Fruit fly (Drosophila melanogaster) whole organism, wandering third instar larva: Measurements from ENCODE around the gene Elo68beta.
"Not testable (repeated sequence)": the region's sequence is repeated elsewhere in the genome, so short reads cannot be mapped to it uniquely, and the experiment has no call there.

Source experiments
- Abd-B ChIP-seq: fragments of >200 bp; optimal IDR thresholded peaks from 2 replicates; lab custom pipeline; 2017; ENCODE audit warnings: missing biosample characterization, missing genetic modification characterization
- CG32264 ChIP-seq: fragments of 200-800 bp; sonication (Bioruptor generic); optimal IDR thresholded peaks from 2 replicates; lab custom pipeline; 2016; ENCODE audit warnings: missing biosample characterization, missing genetic modification characterization
- CrebA ChIP-seq: fragments of 200-800 bp; sonication (Bioruptor generic); optimal IDR thresholded peaks from 2 replicates; lab custom pipeline; 2016; ENCODE audit warnings: missing biosample characterization, mild to moderate bottlenecking, missing genetic modification characterization, borderline replicate concordance
- Dif ChIP-seq: fragments of 200-275, 200-300 bp; sonication (Bioruptor generic); optimal IDR thresholded peaks from 2 replicates; lab custom pipeline; 2018; ENCODE audit warnings: missing biosample characterization, missing genetic modification characterization; ENCODE audit not compliant: partially characterized antibody
- GATAd ChIP-seq: sonication (Bioruptor generic); optimal IDR thresholded peaks from 2 replicates; lab custom pipeline; 2016; ENCODE audit warnings: missing biosample characterization, missing genetic modification characterization
- HLH106 ChIP-seq: fragments of 200-800 bp; optimal IDR thresholded peaks from 3 replicates; lab custom pipeline; 2019; ENCODE audit warnings: missing biosample characterization, mild to moderate bottlenecking, missing genetic modification characterization, moderate library complexity
- Hnf4 ChIP-seq: fragments of 200-800 bp; sonication (Bioruptor generic); optimal IDR thresholded peaks from 2 replicates; lab custom pipeline; 2016; ENCODE audit warnings: missing biosample characterization, mild to moderate bottlenecking, missing genetic modification characterization
- Hr78 ChIP-seq: fragments of >200 bp; optimal IDR thresholded peaks from 2 replicates; lab custom pipeline; 2017; ENCODE audit warnings: missing biosample characterization, missing genetic modification characterization
- Hr83 ChIP-seq: fragments of 200-300 bp; sonication (Bioruptor generic); optimal IDR thresholded peaks from 2 replicates; lab custom pipeline; 2016; ENCODE audit warnings: missing biosample characterization, mild to moderate bottlenecking, missing genetic modification characterization, moderate library complexity; ENCODE audit not compliant: poor library complexity, severe bottlenecking
- Myc ChIP-seq: fragments of >200 bp; optimal IDR thresholded peaks from 2 replicates; lab custom pipeline; 2017
- OdsH ChIP-seq: fragments of 200-800 bp; sonication (Bioruptor generic); optimal IDR thresholded peaks from 2 replicates; lab custom pipeline; 2016; ENCODE audit warnings: missing biosample characterization, mild to moderate bottlenecking, missing genetic modification characterization
- Rel ChIP-seq, 2 experiments: fragments of 200-800 bp; sonication (Bioruptor generic) in 1 of 2; optimal IDR thresholded peaks; 2 replicates in 1 of 2; 3 replicates in 1 of 2; lab custom pipeline; 2016 to 2019; ENCODE audit warnings: mild to moderate bottlenecking in 2 of 2, missing biosample characterization in 2 of 2, missing genetic modification characterization in 2 of 2, moderate library complexity in 1 of 2
- Sp1 ChIP-seq: fragments of 200-800 bp; sonication (Bioruptor generic); optimal IDR thresholded peaks from 3 replicates; lab custom pipeline; 2019; ENCODE audit warnings: missing biosample characterization, mild to moderate bottlenecking, missing genetic modification characterization, moderate library complexity
- Vsx2 ChIP-seq: fragments of 200-300, 225-300 bp; sonication (Bioruptor generic); optimal IDR thresholded peaks from 2 replicates; lab custom pipeline; 2018; ENCODE audit warnings: missing biosample characterization, missing genetic modification characterization; ENCODE audit not compliant: partially characterized antibody
- dl ChIP-seq, 2 experiments: fragments of 175-275, 200-275 bp in 1 of 2; fragments of 200-275 bp in 1 of 2; sonication (Bioruptor generic); optimal IDR thresholded peaks; lab custom pipeline; 2018; ENCODE audit warnings: mild to moderate bottlenecking in 2 of 2, missing biosample characterization in 2 of 2, missing genetic modification characterization in 2 of 2, moderate library complexity in 2 of 2; ENCODE audit not compliant: partially characterized antibody in 2 of 2, insufficient read depth in 1 of 2
- ey ChIP-seq: fragments of 200-800 bp; sonication (Bioruptor generic); optimal IDR thresholded peaks from 2 replicates; lab custom pipeline; 2016; ENCODE audit warnings: missing biosample characterization, missing genetic modification characterization
- foxo ChIP-seq, 2 experiments: fragments of 200-800 bp; sonication (Bioruptor generic); optimal IDR thresholded peaks; 2 replicates in 1 of 2; 3 replicates in 1 of 2; lab custom pipeline; 2016 to 2017; ENCODE audit warnings: missing biosample characterization in 2 of 2, missing genetic modification characterization in 2 of 2
- jim ChIP-seq: fragments of 175-275, 200-325 bp; sonication (Bioruptor generic); optimal IDR thresholded peaks from 2 replicates; lab custom pipeline; 2016; ENCODE audit warnings: missing biosample characterization, mild to moderate bottlenecking, missing genetic modification characterization
- lola ChIP-seq: fragments of >200 bp; optimal IDR thresholded peaks from 2 replicates; lab custom pipeline; 2017; ENCODE audit warnings: missing biosample characterization, missing genetic modification characterization
- psq ChIP-seq: fragments of 200-800 bp; sonication (Bioruptor generic); optimal IDR thresholded peaks from 3 replicates; lab custom pipeline; 2017; ENCODE audit warnings: missing biosample characterization, mild to moderate bottlenecking, missing genetic modification characterization, moderate library complexity
- sage ChIP-seq: fragments of 200-800 bp; sonication (Bioruptor generic); optimal IDR thresholded peaks from 2 replicates; lab custom pipeline; 2016; ENCODE audit warnings: missing biosample characterization, mild to moderate bottlenecking, missing genetic modification characterization
- sv ChIP-seq: fragments of 200-800 bp; sonication (Bioruptor generic); optimal IDR thresholded peaks from 3 replicates; lab custom pipeline; 2016; ENCODE audit warnings: missing biosample characterization, missing genetic modification characterization
- tai ChIP-seq: sonication (Bioruptor generic); optimal IDR thresholded peaks from 2 replicates; lab custom pipeline; 2016; ENCODE audit warnings: missing biosample characterization, missing genetic modification characterization
- usp ChIP-seq: fragments of >200 bp; optimal IDR thresholded peaks from 2 replicates; lab custom pipeline; 2017; ENCODE audit warnings: missing biosample characterization, missing genetic modification characterization
- woc ChIP-seq: sonication (Bioruptor generic); optimal IDR thresholded peaks from 2 replicates; lab custom pipeline; 2016; ENCODE audit warnings: missing biosample characterization, mild to moderate bottlenecking, missing genetic modification characterization

Gene Elo68beta

DNA sequence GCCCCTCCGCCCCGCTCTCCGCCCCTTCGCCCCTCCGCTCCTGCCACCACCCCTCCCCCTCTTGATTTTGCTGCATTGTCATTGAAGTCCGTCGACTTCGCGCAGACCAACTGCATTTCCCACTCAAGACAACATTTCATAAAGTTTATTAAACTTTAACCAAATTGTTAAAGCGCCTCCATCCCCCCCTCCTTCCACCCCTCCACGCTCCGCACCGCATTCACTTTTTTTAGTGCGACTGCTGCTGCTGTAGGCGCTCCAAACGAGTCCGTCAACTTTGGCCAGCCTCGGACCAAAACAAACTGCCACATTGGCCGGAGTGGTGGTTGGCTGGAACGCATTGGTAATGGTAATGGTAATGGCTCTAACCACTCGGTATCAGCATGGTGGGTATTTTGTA is 37.4 kb upstream of the Elo68beta start:
- TF ChIP-seq woc (GFP tag; lab: Kevin White, UChicago) (no peak), Hr83 (no peak), ey (GFP tag; lab: Kevin White, UChicago) (no peak), Sp1 (GFP tag; lab: Kevin White, UChicago) (no peak)

DNA sequence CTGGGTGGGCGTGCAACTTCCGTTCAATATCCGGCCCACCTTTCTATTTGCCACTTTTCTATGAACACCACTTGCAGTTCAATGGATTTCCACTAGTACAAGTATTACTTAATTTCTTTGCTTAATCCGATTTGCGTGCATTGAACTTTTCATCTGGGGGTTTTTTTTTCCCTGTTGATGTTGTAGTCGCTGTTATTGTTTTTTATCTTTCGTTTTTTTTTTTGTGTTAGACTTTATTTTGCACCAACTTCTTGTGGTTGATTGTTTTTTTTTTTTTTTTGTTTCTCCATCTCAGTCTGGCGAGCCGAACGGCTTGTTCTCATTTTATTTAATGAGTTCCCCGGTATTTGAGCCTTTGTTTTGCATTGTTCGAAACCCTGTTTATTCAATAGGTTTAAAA is 34.9 kb upstream of the Elo68beta start:
- no peak for TF ChIP-seq HLH106 (tag; lab: Kevin White, UChicago)
- TF ChIP-seq psq (GFP tag; lab: Kevin White, UChicago) = no peak
- no peak for TF ChIP-seq Dif (GFP tag; lab: Kevin White, UChicago)
- TF ChIP-seq tai = no peak
- TF ChIP-seq Myc (lab: Kevin White, UChicago) = no peak
- no peak for TF ChIP-seq Hnf4 (GFP tag; lab: Kevin White, UChicago)
- no peak for TF ChIP-seq Hr78 (GFP tag; lab: Kevin White, UChicago)
- no peak for TF ChIP-seq foxo (GFP tag; optimal IDR thresholded peaks at IDR 0.05; lab: Kevin White, UChicago)
- TF ChIP-seq Rel (GFP tag; optimal IDR thresholded peaks at IDR 0.05; lab: Kevin White, UChicago) = no peak
- no peak for TF ChIP-seq Rel (tag; optimal IDR thresholded peaks at IDR 0.05; lab: Kevin White, UChicago)
- TF ChIP-seq GATAd (GFP tag; lab: Kevin White, UChicago) = no peak
- TF ChIP-seq, all 38 proteins: peak for 0

DNA sequence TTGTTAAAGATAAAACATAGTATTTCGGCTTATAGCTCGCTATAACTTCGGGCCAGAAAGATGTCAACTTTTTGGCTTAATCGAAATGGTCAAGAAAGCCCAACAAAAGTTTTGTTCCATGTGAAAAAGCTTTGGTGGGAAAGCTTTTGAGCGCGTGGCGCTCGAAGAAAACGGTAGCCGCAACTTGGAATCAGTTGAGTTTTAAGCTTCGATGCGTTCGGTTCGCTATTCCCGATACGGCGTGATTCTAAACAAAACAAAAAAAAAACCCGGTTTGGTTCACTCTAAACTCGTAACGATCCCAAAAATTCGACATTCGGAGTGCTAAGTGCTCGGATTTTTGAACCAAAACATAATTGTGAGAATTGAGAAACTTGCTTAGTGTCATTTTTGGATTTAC is 34.3 kb upstream of the Elo68beta start, which contains the start of gene IRSp53:
Gene IRSp53, plus strand, starts transcription at position 204 of the 400 bp plus-strand sequence.
- TF ChIP-seq Abd-B (no peak), CG32264 (no peak), CrebA (GFP tag; lab: Kevin White, UChicago) (peak; percentile 20), woc (GFP tag; lab: Kevin White, UChicago) (no peak)

DNA sequence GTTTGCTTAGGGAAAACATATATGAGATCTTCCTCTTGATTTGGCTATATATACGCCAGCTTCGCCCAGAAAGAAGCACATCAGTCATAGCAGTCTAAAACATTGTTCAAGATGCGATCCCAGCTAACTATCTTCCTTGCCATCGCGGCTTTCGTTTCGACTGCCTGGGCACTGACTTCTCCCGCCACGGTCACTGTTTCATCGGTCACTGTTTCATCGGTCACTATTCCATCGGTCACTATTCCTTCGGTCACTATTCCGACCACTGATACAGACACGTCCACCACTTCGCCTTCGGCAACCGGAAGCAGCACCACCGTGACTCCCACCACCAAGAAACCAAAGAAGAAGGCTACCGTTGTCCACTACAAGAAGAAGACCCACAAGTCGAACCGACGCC is 33.4 kb upstream of the Elo68beta start, which contains the start of gene CG14143:
Gene CG14143, plus strand, starts transcription at position 102 of the 400 bp plus-strand sequence.
- TF ChIP-seq sv (GFP tag; lab: Kevin White, UChicago); Abd-B; Vsx2 (GFP tag; lab: Kevin White, UChicago): not testable (repeated sequence)

DNA sequence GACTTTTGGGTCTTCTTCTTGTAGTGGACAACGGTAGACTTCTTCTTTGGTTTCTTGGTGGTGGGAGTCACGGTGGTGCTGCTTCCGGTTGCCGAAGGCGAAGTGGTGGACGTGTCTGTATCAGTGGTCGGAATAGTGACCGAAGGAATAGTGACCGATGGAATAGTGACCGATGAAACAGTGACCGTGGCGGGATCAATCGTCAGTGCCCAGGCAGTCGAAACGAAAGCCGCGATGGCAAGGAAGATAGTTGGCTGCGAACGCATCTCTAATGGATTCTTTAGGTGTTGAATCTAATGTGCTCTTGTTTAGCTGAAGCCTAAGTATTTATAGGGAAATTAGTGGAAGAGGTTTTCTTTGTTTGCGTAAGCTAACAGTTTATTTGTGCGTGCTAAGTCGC is 30.6 kb upstream of the Elo68beta start, which contains the start of gene CG32074:
Gene CG32074, minus strand, starts transcription at position 268 of the 400 bp plus-strand sequence.
- TF ChIP-seq psq (GFP tag; lab: Kevin White, UChicago); GATAd (GFP tag; lab: Kevin White, UChicago); Myc (lab: Kevin White, UChicago): not testable (repeated sequence)

DNA sequence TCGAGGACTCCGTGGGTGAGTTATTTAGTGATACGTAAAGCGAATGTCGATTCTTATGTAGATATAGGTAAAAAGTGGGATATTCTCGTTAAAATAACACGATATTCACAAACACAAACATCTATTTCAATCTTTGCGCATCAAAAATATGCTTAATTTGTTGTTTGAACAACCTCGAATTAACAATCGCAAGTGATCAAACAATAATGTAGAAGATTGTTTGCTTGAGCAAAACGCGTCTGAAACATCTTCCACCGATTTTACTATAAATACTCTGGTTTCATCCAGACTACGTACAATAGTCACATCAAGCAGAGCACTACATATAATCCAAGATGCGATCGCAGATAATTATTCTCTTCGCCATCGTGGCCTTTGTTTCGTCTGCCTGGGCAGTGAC is 29.0 kb upstream of the Elo68beta start, which contains the start of gene nol:
Gene nol, plus strand, starts transcription at position 301 of the 400 bp plus-strand sequence.
- TF ChIP-seq jim (GFP tag; lab: Kevin White, UChicago) (no peak), Abd-B (no peak), lola (GFP tag; lab: Kevin White, UChicago) (no peak), GATAd (GFP tag; lab: Kevin White, UChicago) (no peak), tai (no peak), usp (no peak), Hnf4 (GFP tag; lab: Kevin White, UChicago) (no peak), Rel (GFP tag; optimal IDR thresholded peaks at IDR 0.05; lab: Kevin White, UChicago) (no peak), Rel (tag; optimal IDR thresholded peaks at IDR 0.05; lab: Kevin White, UChicago) (no peak), sage (GFP tag; lab: Kevin White, UChicago) (no peak), Sp1 (GFP tag; lab: Kevin White, UChicago) (no peak), sv (GFP tag; lab: Kevin White, UChicago) (no peak), OdsH (GFP tag; lab: Kevin White, UChicago) (no peak), dl (GFP tag; optimal IDR thresholded peaks at IDR 0.05; lab: Kevin White, UChicago; ENCODE audit: insufficient read depth in 1 of 2, partially characterized antibody in 2 of 2) (no peak), HLH106 (tag; lab: Kevin White, UChicago) (no peak), Hr78 (GFP tag; lab: Kevin White, UChicago) (no peak)
